Worm (Caenorhabditis elegans) whole organism, late embryonic: ENCODE measurements around the gene W01B6.3.

Source experiments
- C38D4.7 ChIP-seq: fragments of 200-800 bp; sonication (Bioruptor generic); optimal IDR thresholded peaks from 2 replicates; lab custom pipeline; 2018; ENCODE audit warnings: mild to moderate bottlenecking, missing genetic modification characterization, moderate library complexity, missing compliant biosample characterization
- K02D7.2 ChIP-seq: sonication (generic microtip); optimal IDR thresholded peaks from 2 replicates; lab custom pipeline; 2017; ENCODE audit warnings: mild to moderate bottlenecking, missing genetic modification characterization, missing compliant biosample characterization
- K09A11.1 ChIP-seq: sonication (generic microtip); optimal IDR thresholded peaks from 2 replicates; lab custom pipeline; 2017; ENCODE audit warnings: antibody characterized with exemption, mild to moderate bottlenecking, missing genetic modification characterization, missing compliant biosample characterization; ENCODE audit not compliant: insufficient read depth
- T23F11.4 ChIP-seq: fragments of 200-800 bp; sonication (Bioruptor generic); optimal IDR thresholded peaks from 2 replicates; lab custom pipeline; 2018; ENCODE audit warnings: mild to moderate bottlenecking, missing genetic modification characterization, missing compliant biosample characterization
- ceh-14 ChIP-seq: sonication (generic microtip); optimal IDR thresholded peaks from 2 replicates; lab custom pipeline; 2016; ENCODE audit warnings: missing genotype, missing genetic modification characterization, missing compliant biosample characterization
- ceh-18 ChIP-seq: sonication (generic microtip); optimal IDR thresholded peaks from 2 replicates; lab custom pipeline; 2016; ENCODE audit warnings: missing genetic modification characterization, missing compliant biosample characterization
- ceh-19 ChIP-seq: fragments of 200-800 bp; sonication (Bioruptor generic); optimal IDR thresholded peaks from 2 replicates; lab custom pipeline; 2018; ENCODE audit warnings: mild to moderate bottlenecking, missing genetic modification characterization, missing compliant biosample characterization
- ceh-30 ChIP-seq: fragments of 150-350 bp; optimal IDR thresholded peaks from 2 replicates; lab custom pipeline; 2014; ENCODE audit warnings: missing biosample characterization, missing genetic modification characterization
- ceh-31 ChIP-seq: sonication (generic microtip); optimal IDR thresholded peaks from 2 replicates; lab custom pipeline; 2016; ENCODE audit warnings: missing genetic modification characterization, missing compliant biosample characterization
- ceh-45 ChIP-seq: fragments of 200-800 bp; sonication (Bioruptor generic); IDR thresholded peaks from 2 replicates; pipeline ENCODE4 v1.3.6; 2022; ENCODE audit warnings: missing genetic modification reagents, missing genetic modification characterization, missing compliant biosample characterization
- ceh-48 ChIP-seq: sonication (generic microtip); optimal IDR thresholded peaks from 2 replicates; lab custom pipeline; 2016; ENCODE audit warnings: missing genetic modification characterization, inconsistent platforms, missing compliant biosample characterization
- ceh-6 ChIP-seq: fragments of 200-800 bp; sonication (Bioruptor generic); optimal IDR thresholded peaks from 2 replicates; lab custom pipeline; 2018; ENCODE audit warnings: mild to moderate bottlenecking, missing genetic modification characterization, missing compliant biosample characterization
- ceh-9 ChIP-seq: sonication (generic microtip); optimal IDR thresholded peaks from 2 replicates; lab custom pipeline; 2016; ENCODE audit warnings: mild to moderate bottlenecking, missing genetic modification characterization, inconsistent platforms, missing compliant biosample characterization
- che-1 ChIP-seq: sonication (generic microtip); optimal IDR thresholded peaks from 2 replicates; lab custom pipeline; 2016; ENCODE audit warnings: mild to moderate bottlenecking, missing genetic modification characterization, missing compliant biosample characterization
- dmd-4 ChIP-seq: sonication (generic microtip); optimal IDR thresholded peaks from 2 replicates; lab custom pipeline; 2016; ENCODE audit warnings: borderline replicate concordance, missing genetic modification characterization, missing compliant biosample characterization
- elt-2 ChIP-seq: sonication (generic microtip); optimal IDR thresholded peaks from 2 replicates; lab custom pipeline; 2016; ENCODE audit warnings: missing genetic modification reagents, missing genetic modification characterization, missing compliant biosample characterization
- ets-4 ChIP-seq: sonication (generic microtip); optimal IDR thresholded peaks from 2 replicates; lab custom pipeline; 2016; ENCODE audit warnings: missing genetic modification characterization, missing compliant biosample characterization
- fax-1 ChIP-seq: sonication (generic microtip); optimal IDR thresholded peaks from 2 replicates; lab custom pipeline; 2016; ENCODE audit warnings: missing genotype, missing genetic modification characterization, missing compliant biosample characterization
- fkh-10 ChIP-seq: fragments of 150-350 bp; optimal IDR thresholded peaks from 2 replicates; lab custom pipeline; 2014; ENCODE audit warnings: missing biosample characterization, missing genetic modification reagents, missing genetic modification characterization
- fkh-6 ChIP-seq: sonication (generic microtip); optimal IDR thresholded peaks from 2 replicates; lab custom pipeline; 2016; ENCODE audit warnings: missing genetic modification characterization, missing compliant biosample characterization
- gmeb-2 ChIP-seq: sonication (generic microtip); optimal IDR thresholded peaks from 2 replicates; lab custom pipeline; 2016; ENCODE audit warnings: missing genetic modification characterization, inconsistent platforms, missing compliant biosample characterization
- hlh-8 ChIP-seq: sonication (generic microtip); optimal IDR thresholded peaks from 2 replicates; lab custom pipeline; 2016; ENCODE audit warnings: missing genotype, missing genetic modification characterization, missing compliant biosample characterization
- mec-3 ChIP-seq: sonication (generic microtip); optimal IDR thresholded peaks from 2 replicates; lab custom pipeline; 2016; ENCODE audit warnings: borderline replicate concordance, missing genetic modification characterization, missing compliant biosample characterization
- nfya-1 ChIP-seq: sonication (generic microtip); optimal IDR thresholded peaks from 2 replicates; lab custom pipeline; 2017; ENCODE audit warnings: missing genetic modification characterization, mild to moderate bottlenecking, missing compliant biosample characterization, antibody characterized with exemption, moderate library complexity
- npax-4 ChIP-seq: sonication (generic microtip); optimal IDR thresholded peaks from 2 replicates; lab custom pipeline; 2016; ENCODE audit warnings: missing genetic modification characterization, missing compliant biosample characterization
- pag-3 ChIP-seq: sonication (generic microtip); optimal IDR thresholded peaks from 2 replicates; lab custom pipeline; 2016; ENCODE audit warnings: missing compliant biosample characterization, missing genetic modification characterization, borderline replicate concordance
- pax-1 ChIP-seq: fragments of 150-350 bp; optimal IDR thresholded peaks from 2 replicates; lab custom pipeline; 2014; ENCODE audit warnings: missing biosample characterization, missing genetic modification characterization
- pha-4 ChIP-seq: fragments of 150-350 bp; optimal IDR thresholded peaks from 2 replicates; lab custom pipeline; 2018; ENCODE audit warnings: missing biosample characterization, missing genetic modification reagents, missing genetic modification characterization
- pqm-1 ChIP-seq: sonication (generic microtip); optimal IDR thresholded peaks from 2 replicates; lab custom pipeline; 2016; ENCODE audit warnings: missing genetic modification characterization, missing compliant biosample characterization
- rnt-1 ChIP-seq: sonication (generic microtip); optimal IDR thresholded peaks from 2 replicates; lab custom pipeline; 2016; ENCODE audit warnings: missing genetic modification characterization, missing compliant biosample characterization
- sox-2 ChIP-seq: fragments of 200-800 bp; sonication (Bioruptor generic); IDR thresholded peaks from 2 replicates; pipeline ENCODE4 v1.3.6; 2022; ENCODE audit warnings: missing genetic modification reagents, missing genetic modification characterization, missing compliant biosample characterization
- syd-9 ChIP-seq: sonication (generic microtip); optimal IDR thresholded peaks from 2 replicates; lab custom pipeline; 2016; ENCODE audit warnings: mild to moderate bottlenecking, missing genetic modification characterization, moderate library complexity, missing compliant biosample characterization
- tbx-2 ChIP-seq: sonication (generic microtip); optimal IDR thresholded peaks from 2 replicates; lab custom pipeline; 2016; ENCODE audit warnings: missing genetic modification characterization, missing compliant biosample characterization
- ttx-3 ChIP-seq: sonication (generic microtip); optimal IDR thresholded peaks from 2 replicates; lab custom pipeline; 2016; ENCODE audit warnings: missing genetic modification reagents, missing genetic modification characterization, missing compliant biosample characterization
- unc-3 ChIP-seq, 2 experiments: fragments of 200-800 bp in 1 of 2; sonication (Bioruptor generic) in 1 of 2; sonication (generic microtip) in 1 of 2; conservative IDR thresholded peaks in 1 of 2; optimal IDR thresholded peaks in 1 of 2; 2 replicates each; pipeline versions ENCODE4 v1.3.6 to Lab custom; 2016 to 2022; ENCODE audit warnings: missing compliant biosample characterization in 2 of 2, missing genetic modification characterization in 2 of 2, missing genetic modification reagents in 1 of 2
- unc-42 ChIP-seq: sonication (generic microtip); optimal IDR thresholded peaks from 2 replicates; lab custom pipeline; 2016; ENCODE audit warnings: missing genotype, missing genetic modification characterization, missing compliant biosample characterization
- ztf-16 ChIP-seq: sonication (generic microtip); optimal IDR thresholded peaks from 2 replicates; lab custom pipeline; 2017; ENCODE audit warnings: missing genetic modification characterization, missing compliant biosample characterization

W01B6.3 gene

ce11 chrIV:10060795-10061194 lies 11.6 kb downstream of the W01B6.3 start:
- TF ChIP-seq ceh-45 (GFP tag; lab: Robert Waterston, UW): no peak
- TF ChIP-seq ztf-16 (tag; lab: Kevin White, UChicago): no peak
- no peak for TF ChIP-seq mec-3
- TF ChIP-seq K09A11.1 (tag; lab: Kevin White, UChicago): no peak
- no peak for TF ChIP-seq fkh-6 (tag; lab: Kevin White, UChicago)
- TF ChIP-seq ceh-31 (tag; lab: Kevin White, UChicago): no peak
- TF ChIP-seq gmeb-2: no peak
- no peak for TF ChIP-seq dmd-4 (tag; lab: Kevin White, UChicago)
- TF ChIP-seq fkh-10: no peak
- no peak for TF ChIP-seq tbx-2
- no peak for TF ChIP-seq fax-1 (tag; lab: Kevin White, UChicago)
- no peak for TF ChIP-seq npax-4 (tag; lab: Kevin White, UChicago)
- TF ChIP-seq T23F11.4: no peak
- TF ChIP-seq ceh-14 (tag; lab: Kevin White, UChicago): no peak
- no peak for TF ChIP-seq C38D4.7 (GFP tag; lab: Kevin White, UChicago)
- no peak for TF ChIP-seq ttx-3
- TF ChIP-seq syd-9 (tag; lab: Kevin White, UChicago): no peak
- no peak for TF ChIP-seq nfya-1 (tag; lab: Kevin White, UChicago)
- TF ChIP-seq sox-2 (GFP tag; lab: Robert Waterston, UW): no peak
- TF ChIP-seq ceh-19 (GFP tag; lab: Kevin White, UChicago): no peak

- TF ChIP-seq pha-4 (tag; lab: Kevin White, UChicago) (no peak), elt-2 (peak; percentile 91)
Observed at ce11 chrIV:10059175-10059574, 13.3 kb downstream of the W01B6.3 start.

DNA sequence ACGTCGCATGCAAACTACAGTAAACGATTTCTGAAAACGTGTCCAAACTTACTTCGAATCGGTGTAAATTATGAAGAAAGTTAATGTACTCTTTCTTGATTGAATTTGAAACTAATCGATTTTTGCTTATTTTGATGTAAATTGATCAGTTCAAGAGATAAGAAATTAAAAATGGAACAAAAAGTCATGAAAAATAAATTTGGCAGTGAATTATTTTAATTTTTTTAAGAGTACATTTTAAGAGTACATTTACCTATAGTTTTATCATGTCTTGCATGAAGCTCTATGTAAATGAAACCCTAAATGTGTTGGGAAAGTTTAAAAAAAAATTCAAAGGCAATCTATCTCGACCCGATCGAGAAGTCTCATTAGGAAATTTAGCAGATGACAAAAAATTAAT lies 16.3 kb downstream of the W01B6.3 start, which contains the start of gene T04B2.7:
T04B2.7 (minus strand) TSS at position 101 of the 400 bp plus-strand sequence.
- TF ChIP-seq pqm-1 (no peak), ceh-45 (GFP tag; lab: Robert Waterston, UW) (no peak), hlh-8 (tag; lab: Kevin White, UChicago) (no peak), fkh-6 (tag; lab: Kevin White, UChicago) (no peak), che-1 (no peak), ceh-6 (GFP tag; lab: Kevin White, UChicago) (no peak), ceh-18 (tag; lab: Kevin White, UChicago) (no peak), ceh-31 (tag; lab: Kevin White, UChicago) (no peak), pha-4 (tag; lab: Kevin White, UChicago) (no peak), sox-2 (GFP tag; lab: Robert Waterston, UW) (no peak), tbx-2 (no peak), ets-4 (tag; lab: Kevin White, UChicago) (no peak), pax-1 (tag; lab: Kevin White, UChicago) (no peak)

- TF ChIP-seq K02D7.2 (tag; lab: Kevin White, UChicago) (no peak), unc-3 (GFP tag; conservative IDR thresholded peaks at IDR 0.05; lab: Robert Waterston, UW) (no peak), unc-3 (tag; optimal IDR thresholded peaks at IDR 0.05; lab: Kevin White, UChicago) (no peak), pag-3 (no peak), ceh-9 (tag; lab: Kevin White, UChicago) (no peak), rnt-1 (tag; lab: Kevin White, UChicago) (no peak), ztf-16 (tag; lab: Kevin White, UChicago) (no peak), unc-42 (tag; lab: Kevin White, UChicago) (no peak), ceh-45 (GFP tag; lab: Robert Waterston, UW) (no peak), ceh-30 (tag; lab: Kevin White, UChicago) (no peak), hlh-8 (tag; lab: Kevin White, UChicago) (no peak), gmeb-2 (no peak), ceh-48 (tag; lab: Kevin White, UChicago) (no peak), fax-1 (tag; lab: Kevin White, UChicago) (no peak)
Observed at ce11 chrIV:10053550-10053949, 18.9 kb downstream of the W01B6.3 start, which contains the start of gene srv-12. srv-12 (minus strand) TSS chrIV:10053650.
